Fruit fly (Drosophila melanogaster): ENCODE data around the gene CG8209.

CG8209 gene

dm6 chr3L:7978777-7979649 lies 2.8 kb downstream of the CG8209 start, which contains the start of gene nmo (continued):
- TF ChIP-seq tap (tag; optimal IDR thresholded peaks at IDR 0.05) (no peak), Atf-2 (GFP tag; optimal IDR thresholded peaks at IDR 0.05) (no peak), CG12299 (tag; optimal IDR thresholded peaks at IDR 0.05) (no peak), Side (GFP tag; optimal IDR thresholded peaks at IDR 0.05) (peak; percentile 23), CG31224 (GFP tag; IDR thresholded peaks at IDR 0.05) (no peak), lola (GFP tag; optimal IDR thresholded peaks at IDR 0.05) (no peak), CG11723 (GFP tag; optimal IDR thresholded peaks at IDR 0.05) (no peak), Fer3 (tag; optimal IDR thresholded peaks at IDR 0.05) (no peak), aop (GFP tag; IDR thresholded peaks at IDR 0.05) (no peak), CG7357 (GFP tag; IDR thresholded peaks at IDR 0.05) (no peak), HmgZ (tag; optimal IDR thresholded peaks at IDR 0.05) (peak; percentile 20), CG11696 (GFP tag; IDR thresholded peaks at IDR 0.05) (no peak), CG32772 (GFP tag; IDR thresholded peaks at IDR 0.05) (no peak), CG10147 (GFP tag; optimal IDR thresholded peaks at IDR 0.05) (no peak), Poxn (GFP tag; IDR thresholded peaks at IDR 0.05) (no peak), dimm (GFP tag; IDR thresholded peaks at IDR 0.05) (no peak), CG6254 (GFP tag; optimal IDR thresholded peaks at IDR 0.05) (peak; percentile 24), eyg (GFP tag; optimal IDR thresholded peaks at IDR 0.05) (no peak), CG10267 (tag; optimal IDR thresholded peaks at IDR 0.05) (peak; percentile 81), Hand (GFP tag; optimal IDR thresholded peaks at IDR 0.05) (peak; percentile 55), CG2120 (GFP tag; optimal IDR thresholded peaks at IDR 0.05) (no peak), Dfd (GFP tag; optimal IDR thresholded peaks at IDR 0.05) (no peak), CG18619 (GFP tag; optimal IDR thresholded peaks at IDR 0.05) (no peak), zfh1 (GFP tag; IDR thresholded peaks at IDR 0.05) (no peak), Lhr (GFP tag; optimal IDR thresholded peaks at IDR 0.05) (peak; percentile 24), Pdp1 (GFP tag; optimal IDR thresholded peaks at IDR 0.05) (peak in 1 of 2 experiments; percentile 13), Hr39 (optimal IDR thresholded peaks at IDR 0.05) (no peak), Adf1 (GFP tag; IDR thresholded peaks at IDR 0.05) (no peak), CG30403 (GFP tag; optimal IDR thresholded peaks at IDR 0.05) (no peak), CG3847 (GFP tag; IDR thresholded peaks at IDR 0.05) (no peak), CG9215 (GFP tag; IDR thresholded peaks at IDR 0.05) (no peak), CG10959 (GFP tag; IDR thresholded peaks at IDR 0.05) (no peak), Hmx (GFP tag; optimal IDR thresholded peaks at IDR 0.05) (no peak), CG7963 (GFP tag; IDR thresholded peaks at IDR 0.05; ENCODE audit: partially characterized antibody) (no peak), CG17361 (GFP tag; IDR thresholded peaks at IDR 0.05) (no peak), crol (GFP tag; IDR thresholded peaks at IDR 0.05) (no peak), Antp (GFP tag; optimal IDR thresholded peaks at IDR 0.05) (peak; percentile 5), z (GFP tag; IDR thresholded peaks at IDR 0.05) (no peak), yki (optimal IDR thresholded peaks at IDR 0.05) (no peak), HLH4C (GFP tag; IDR thresholded peaks at IDR 0.05; ENCODE audit: partially characterized antibody) (no peak), lmd (GFP tag; IDR thresholded peaks at IDR 0.05) (no peak), CG34422 (GFP tag; IDR thresholded peaks at IDR 0.05) (no peak), HLH54F (GFP tag; optimal IDR thresholded peaks at IDR 0.05) (no peak), CG9817 (tag; optimal IDR thresholded peaks at IDR 0.05) (no peak), amos (GFP tag; IDR thresholded peaks at IDR 0.05; ENCODE audit: partially characterized antibody) (no peak), CG8478 (optimal IDR thresholded peaks at IDR 0.05) (no peak), Atf6 (GFP tag; IDR thresholded peaks at IDR 0.05) (no peak), esg (GFP tag; conservative IDR thresholded peaks at IDR 0.05) (no peak), CG14710 (tag; optimal IDR thresholded peaks at IDR 0.05) (peak; percentile 85), HmgD (GFP tag; optimal IDR thresholded peaks at IDR 0.05) (no peak), CrebB (tag; optimal IDR thresholded peaks at IDR 0.05) (peak; percentile 14)
